Worm (Caenorhabditis elegans) whole organism, L2 larva: ENCODE measurements around the gene hira-1.

Experiments
- ceh-16 ChIP-seq: fragments of 150-350 bp; optimal IDR thresholded peaks from 2 replicates; lab custom pipeline; 2014; ENCODE audit warnings: missing biosample characterization, missing genetic modification characterization
- ceh-82 ChIP-seq: fragments of 150-350 bp; optimal IDR thresholded peaks from 2 replicates; lab custom pipeline; 2014; ENCODE audit warnings: missing biosample characterization, missing genetic modification characterization
- nhr-237 ChIP-seq: fragments of 150-350 bp; optimal IDR thresholded peaks from 2 replicates; lab custom pipeline; 2014; ENCODE audit warnings: missing biosample characterization, missing genetic modification characterization

DNA sequence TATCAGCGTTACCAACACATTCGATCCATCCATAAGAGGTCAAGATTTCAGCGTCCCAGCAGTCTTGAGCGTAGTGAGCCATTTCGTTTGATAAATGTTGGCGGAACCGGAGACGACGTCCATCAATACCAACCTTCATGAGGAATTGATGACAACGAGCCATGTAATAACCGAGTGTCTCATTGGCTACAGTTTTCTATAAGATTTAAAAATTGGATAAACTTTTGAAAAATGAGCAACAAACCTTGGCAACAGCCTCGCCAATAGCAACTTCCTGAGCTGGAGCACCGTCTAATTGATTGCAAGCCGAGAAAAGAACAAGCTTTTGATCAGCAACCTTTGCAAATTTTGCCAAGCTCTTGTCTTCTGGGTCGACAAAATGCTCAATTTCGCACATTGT, 30.1 kb upstream of the hira-1 start:
- TF ChIP-seq nhr-237 (tag; lab: Kevin White, UChicago) (no peak), ceh-82 (tag; lab: Kevin White, UChicago) (no peak), ceh-16 (no peak)
